Worm (Caenorhabditis elegans) whole organism, early embryonic: ENCODE data around the gene R10E4.11.
A peak's percentile ranks its signal among the peaks of the same experiment; 100 is the strongest.

Experiments
- B0310.2 ChIP-seq: sonication (generic microtip); optimal IDR thresholded peaks from 2 replicates; lab custom pipeline; 2016; ENCODE audit warnings: mild to moderate bottlenecking, missing genetic modification characterization, missing compliant biosample characterization
- F13C5.2 ChIP-seq: sonication (generic microtip); optimal IDR thresholded peaks from 2 replicates; lab custom pipeline; 2017; ENCODE audit warnings: mild to moderate bottlenecking, missing genetic modification characterization, inconsistent platforms, missing compliant biosample characterization
- aly-1 ChIP-seq: sonication (generic microtip); optimal IDR thresholded peaks from 2 replicates; lab custom pipeline; 2016; ENCODE audit warnings: missing genetic modification characterization, missing compliant biosample characterization
- ama-1 ChIP-seq: fragments of 150-350 bp; optimal IDR thresholded peaks from 2 replicates; lab custom pipeline; 2014
- ceh-13 ChIP-seq: fragments of 200-800 bp; sonication (Bioruptor generic); optimal IDR thresholded peaks from 2 replicates; lab custom pipeline; 2018; ENCODE audit warnings: mild to moderate bottlenecking, missing genetic modification characterization, missing compliant biosample characterization
- ceh-36 ChIP-seq: sonication (generic microtip); optimal IDR thresholded peaks from 2 replicates; lab custom pipeline; 2016; ENCODE audit warnings: missing genetic modification characterization, inconsistent platforms, missing compliant biosample characterization
- ets-7 ChIP-seq: sonication (generic microtip); optimal IDR thresholded peaks from 2 replicates; lab custom pipeline; 2016; ENCODE audit warnings: missing genotype, missing genetic modification characterization, missing compliant biosample characterization
- flt-1 ChIP-seq: fragments of 200-800 bp; sonication (Bioruptor generic); IDR thresholded peaks from 2 replicates; pipeline ENCODE4 v1.3.6; 2022; ENCODE audit warnings: missing genetic modification characterization, missing compliant biosample characterization
- hmbx-1 ChIP-seq: sonication (generic microtip); optimal IDR thresholded peaks from 2 replicates; lab custom pipeline; 2016; ENCODE audit warnings: mild to moderate bottlenecking, missing genetic modification characterization, missing compliant biosample characterization
- hmg-4 ChIP-seq: fragments of 200-800 bp; sonication (Bioruptor generic); optimal IDR thresholded peaks from 2 replicates; lab custom pipeline; 2018; ENCODE audit warnings: mild to moderate bottlenecking, missing genetic modification characterization, missing compliant biosample characterization
- hnd-1 ChIP-seq: sonication (generic microtip); optimal IDR thresholded peaks from 2 replicates; lab custom pipeline; 2016; ENCODE audit warnings: missing genetic modification characterization, missing compliant biosample characterization
- pes-1 ChIP-seq: fragments of 200-800 bp; sonication (Bioruptor generic); IDR thresholded peaks from 2 replicates; pipeline ENCODE4 v1.3.6; 2022; ENCODE audit warnings: missing genetic modification reagents, missing genetic modification characterization, missing compliant biosample characterization
- scrt-1 ChIP-seq: fragments of 200-800 bp; sonication (Bioruptor generic); IDR thresholded peaks from 2 replicates; pipeline ENCODE4 v1.3.6; 2022; ENCODE audit warnings: missing genetic modification characterization, missing compliant biosample characterization
- sea-1 ChIP-seq: fragments of 200-800 bp; sonication (Bioruptor generic); conservative IDR thresholded peaks from 2 replicates; pipeline ENCODE4 v1.3.6; 2022; ENCODE audit warnings: missing genetic modification characterization, missing compliant biosample characterization
- tbx-11 ChIP-seq: fragments of 200-800 bp; sonication (Bioruptor generic); IDR thresholded peaks from 2 replicates; pipeline ENCODE4 v1.3.6; 2022; ENCODE audit warnings: missing genetic modification characterization, missing compliant biosample characterization
- tbx-37 ChIP-seq: fragments of 200-800 bp; sonication (Bioruptor generic); conservative IDR thresholded peaks from 2 replicates; pipeline ENCODE4 v1.3.6; 2022; ENCODE audit warnings: missing genetic modification reagents, missing genetic modification characterization, missing compliant biosample characterization
- tra-4 ChIP-seq: sonication (generic microtip); optimal IDR thresholded peaks from 2 replicates; lab custom pipeline; 2017; ENCODE audit warnings: missing genetic modification characterization, missing compliant biosample characterization

The R10E4.11 gene

DNA sequence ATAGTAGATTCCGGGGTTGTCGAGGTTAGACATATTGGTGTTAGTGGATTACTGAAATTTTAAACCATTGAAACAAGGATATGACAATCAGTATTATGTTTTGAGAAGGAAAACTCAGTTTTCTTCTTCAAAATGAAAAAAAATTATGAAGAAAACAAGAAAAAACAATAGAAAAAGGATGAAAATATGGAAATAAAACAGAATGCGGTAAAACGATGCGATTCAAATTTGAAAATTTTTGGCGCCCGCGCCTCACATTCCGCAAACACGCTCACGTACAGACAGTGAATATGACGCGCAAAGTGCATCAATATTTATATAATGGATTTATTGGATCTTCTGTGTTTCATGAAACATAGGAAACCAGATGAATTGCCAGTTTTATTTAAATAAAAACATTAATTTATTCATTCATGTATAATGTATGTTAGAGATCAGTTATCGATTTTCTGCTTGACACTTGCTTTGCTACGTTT, 9.6 kb downstream of the R10E4.11 start, which contains the start of gene mcm-5:
TSS of gene mcm-5 (minus strand) at position 51 of the 476 bp plus-strand sequence.
- TF ChIP-seq sea-1 (GFP tag; lab: Robert Waterston, UW) (no peak), aly-1 (tag; lab: Kevin White, UChicago) (no peak), tbx-37 (GFP tag; lab: Robert Waterston, UW) (no peak), ets-7 (tag; lab: Kevin White, UChicago) (no peak), hnd-1 (no peak), ceh-13 (GFP tag; lab: Kevin White, UChicago) (no peak), flt-1 (no peak), tra-4 (tag; lab: Kevin White, UChicago) (no peak), hmg-4 (no peak), tbx-11 (GFP tag; lab: Robert Waterston, UW) (no peak), scrt-1 (no peak)

DNA sequence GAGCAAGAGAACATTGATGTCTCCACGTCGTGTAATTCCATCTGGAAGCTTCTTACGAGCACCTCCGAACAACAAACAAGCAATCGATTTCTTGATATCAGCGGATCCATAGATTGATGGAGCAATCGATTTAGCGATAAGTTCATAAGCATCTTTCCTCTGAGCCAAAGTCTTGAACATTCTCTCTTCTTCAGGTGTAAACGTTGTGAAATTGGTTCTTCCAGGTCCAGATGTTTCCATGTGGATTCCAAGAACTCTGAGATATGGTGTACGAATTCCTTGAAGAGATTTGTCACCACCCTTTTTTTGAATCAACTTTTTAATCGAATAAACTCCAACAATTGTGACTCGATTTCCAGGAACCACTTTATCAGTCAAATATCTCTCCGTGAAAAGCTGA, 10.9 kb downstream of the R10E4.11 start:
- TF ChIP-seq scrt-1 = no peak
- no peak for TF ChIP-seq sea-1 (GFP tag; lab: Robert Waterston, UW)
- TF ChIP-seq tbx-11 (GFP tag; lab: Robert Waterston, UW) = no peak
- TF ChIP-seq ets-7 (tag; lab: Kevin White, UChicago) = no peak
- no peak for TF ChIP-seq hmg-4
- no peak for TF ChIP-seq flt-1
- TF ChIP-seq B0310.2 (tag; lab: Kevin White, UChicago) = no peak
- no peak for TF ChIP-seq tbx-37 (GFP tag; lab: Robert Waterston, UW)
- TF ChIP-seq ama-1 = no peak
- TF ChIP-seq pes-1 (GFP tag; lab: Robert Waterston, UW) = no peak
- TF ChIP-seq hmbx-1 (tag; lab: Kevin White, UChicago) = no peak
- no peak for TF ChIP-seq hnd-1
- TF ChIP-seq ceh-36 (tag; lab: Kevin White, UChicago) = no peak
- TF ChIP-seq aly-1 (tag; lab: Kevin White, UChicago) = no peak
- no peak for TF ChIP-seq ceh-13 (GFP tag; lab: Kevin White, UChicago)
- TF ChIP-seq F13C5.2 (tag; lab: Kevin White, UChicago) = no peak
- no peak for TF ChIP-seq tra-4 (tag; lab: Kevin White, UChicago)

DNA sequence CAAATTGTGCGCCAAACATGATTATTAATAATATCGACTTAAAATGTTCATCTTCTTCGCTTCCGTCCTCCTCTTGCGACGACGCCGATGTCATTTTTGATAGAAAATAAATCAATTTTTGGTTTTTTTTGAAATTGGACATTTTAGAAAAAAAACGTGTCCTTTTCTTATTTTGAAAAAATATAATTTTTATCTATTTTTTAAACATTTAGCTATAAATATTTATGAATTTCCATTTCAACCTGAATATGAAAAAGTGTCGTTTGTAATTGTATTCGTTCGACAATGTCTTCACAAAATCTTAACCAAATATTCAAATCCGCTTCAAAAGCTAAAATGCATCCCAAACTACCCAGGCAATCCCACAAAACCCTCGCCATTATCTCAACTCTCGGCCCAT, 13.5 kb downstream of the R10E4.11 start, which contains the start of gene R10E4.3:
TSS of gene R10E4.3 (minus strand) at position 101 of the 400 bp plus-strand sequence.
- TF ChIP-seq ama-1 (no peak), ets-7 (tag; lab: Kevin White, UChicago) (no peak), hnd-1 (no peak), tra-4 (tag; lab: Kevin White, UChicago) (no peak), hmg-4 (no peak), sea-1 (GFP tag; lab: Robert Waterston, UW) (no peak), flt-1 (no peak), ceh-36 (tag; lab: Kevin White, UChicago) (no peak), aly-1 (tag; lab: Kevin White, UChicago) (no peak), B0310.2 (tag; lab: Kevin White, UChicago) (no peak), hmbx-1 (tag; lab: Kevin White, UChicago) (no peak), ceh-13 (GFP tag; lab: Kevin White, UChicago) (no peak), F13C5.2 (tag; lab: Kevin White, UChicago) (no peak), tbx-11 (GFP tag; lab: Robert Waterston, UW) (no peak)

DNA sequence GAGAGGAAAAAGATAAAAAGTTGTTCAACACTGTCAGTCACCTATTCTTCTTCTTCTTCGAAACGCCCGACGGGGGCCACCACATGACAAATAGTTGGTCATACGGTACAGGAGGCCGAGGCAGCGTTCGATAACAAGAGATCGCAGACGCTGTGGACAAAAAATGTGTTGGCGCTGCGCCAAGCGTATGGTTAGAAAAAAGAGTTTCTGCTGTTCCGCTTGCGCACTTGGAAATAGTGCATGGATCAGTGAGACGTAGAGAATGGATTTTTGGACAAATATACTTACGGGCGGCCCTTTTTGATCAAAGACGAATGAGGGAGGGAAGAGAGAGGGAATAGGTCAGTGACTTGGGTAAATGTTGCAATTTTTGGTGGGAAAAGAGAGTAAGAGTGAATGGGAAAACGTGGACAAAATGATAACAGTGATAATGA, 16.1 kb downstream of the R10E4.11 start:
- TF ChIP-seq scrt-1 (no peak), tbx-37 (GFP tag; lab: Robert Waterston, UW) (no peak)

DNA sequence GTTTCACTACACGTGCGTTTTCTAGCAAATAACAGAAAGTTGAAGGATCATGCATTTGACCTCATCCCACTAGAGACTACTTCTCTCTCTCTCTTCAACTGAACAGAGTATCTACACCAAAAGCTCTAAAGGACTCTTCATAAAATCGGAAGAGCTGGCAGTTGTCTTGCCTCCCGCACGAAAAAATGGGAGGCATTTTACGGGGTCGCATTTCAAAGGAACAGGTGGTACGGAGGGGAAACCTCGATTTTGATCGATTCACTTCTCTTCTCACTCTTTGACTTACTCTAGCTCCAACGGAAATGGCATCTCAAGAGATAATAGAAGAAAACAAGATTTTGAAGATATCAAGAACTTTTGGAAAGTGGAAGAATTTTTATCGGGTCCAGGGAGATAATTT, 17.7 kb downstream of the R10E4.11 start:
- no peak for TF ChIP-seq flt-1
- no peak for TF ChIP-seq hnd-1
- TF ChIP-seq B0310.2 (tag; lab: Kevin White, UChicago) = no peak
- TF ChIP-seq hmbx-1 (tag; lab: Kevin White, UChicago) = no peak
- TF ChIP-seq sea-1 (GFP tag; lab: Robert Waterston, UW) = no peak
- TF ChIP-seq tbx-11 (GFP tag; lab: Robert Waterston, UW) = no peak
- no peak for TF ChIP-seq hmg-4

DNA sequence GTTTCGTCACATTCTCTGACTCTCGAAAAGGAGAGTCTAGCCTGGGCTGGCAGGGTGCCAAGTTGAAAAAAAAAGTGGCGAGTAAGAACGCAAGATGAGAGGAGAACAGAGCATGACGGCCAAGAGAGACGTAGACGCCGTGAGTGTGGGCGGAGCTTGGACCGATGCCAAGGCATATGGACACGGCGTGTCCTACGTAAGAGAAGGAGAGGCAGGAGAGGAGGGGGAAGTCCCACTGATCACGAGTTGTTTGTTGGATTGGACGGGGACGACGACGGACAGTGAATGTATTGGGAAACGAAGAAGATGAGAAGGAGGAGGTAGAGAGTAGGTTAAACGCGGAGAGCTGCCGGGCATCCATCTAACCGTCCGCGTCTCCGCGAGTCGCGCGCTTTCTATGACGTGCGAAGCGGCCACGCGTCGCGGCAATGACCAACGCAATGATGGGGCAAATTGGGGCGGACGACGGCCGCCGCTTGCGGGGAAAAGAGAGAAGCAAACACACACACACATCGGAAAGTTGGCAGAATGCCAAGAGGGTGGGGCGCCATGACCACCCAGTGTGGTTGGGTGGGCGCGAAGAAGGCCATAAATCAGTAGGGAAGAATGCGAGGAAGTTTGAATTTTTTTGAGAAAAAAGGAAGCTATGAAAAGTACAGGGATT, 18.8 kb downstream of the R10E4.11 start:
- TF ChIP-seq tra-4 (tag; lab: Kevin White, UChicago) (no peak), ceh-13 (GFP tag; lab: Kevin White, UChicago) (peak; percentile 18), flt-1 (0 out of 2 replicates have a peak, but pooled peaks have one; percentile 27), B0310.2 (tag; lab: Kevin White, UChicago) (no peak), F13C5.2 (tag; lab: Kevin White, UChicago) (peak; percentile 80), ama-1 (no peak), tbx-37 (GFP tag; lab: Robert Waterston, UW) (no peak), ceh-36 (tag; lab: Kevin White, UChicago) (no peak), hmg-4 (peak; percentile 89), ets-7 (tag; lab: Kevin White, UChicago) (peak; percentile 47), tbx-11 (GFP tag; lab: Robert Waterston, UW) (no peak; the same call in none of the 2 replicates), pes-1 (GFP tag; lab: Robert Waterston, UW) (no peak; the same call in 1 of the 2 replicates), hnd-1 (no peak), scrt-1 (no peak), hmbx-1 (tag; lab: Kevin White, UChicago) (no peak), sea-1 (GFP tag; lab: Robert Waterston, UW) (peak; percentile 32; the same call in 1 of the 2 replicates), aly-1 (tag; lab: Kevin White, UChicago) (peak; percentile 59)
